Fruit fly (Drosophila melanogaster): Measurements from ENCODE around the gene Sfmbt.

Sfmbt gene

DNA sequence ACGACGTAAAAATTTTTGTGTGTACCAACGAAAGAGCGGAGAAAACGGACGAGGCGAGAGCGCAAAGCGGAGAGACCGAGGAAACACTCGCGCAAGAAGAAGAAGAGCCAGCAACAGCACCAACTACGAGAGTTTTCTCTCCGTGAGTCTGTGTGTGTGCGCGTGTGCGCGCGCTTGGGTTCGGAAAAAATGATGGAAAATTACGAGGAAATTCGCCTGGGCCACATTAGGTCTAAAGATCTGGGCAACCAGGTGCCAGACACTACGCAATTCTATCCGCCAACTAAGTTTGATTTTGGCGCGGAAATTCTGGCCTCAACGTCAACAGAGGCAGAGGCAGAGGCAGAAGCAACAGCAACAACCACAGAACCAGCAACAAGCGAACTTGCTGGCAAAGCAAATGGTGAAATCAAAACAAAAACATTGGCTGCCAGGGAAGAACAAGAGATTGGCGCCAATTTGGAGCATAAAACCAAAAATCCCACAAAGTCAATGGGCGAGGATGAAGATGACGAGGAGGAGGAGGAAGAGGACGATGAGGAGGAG, 10.7 kb downstream of the Sfmbt start, which contains the start of gene DnaJ-H (continued):
- TF ChIP-seq chn (GFP tag; optimal IDR thresholded peaks at IDR 0.05) = no peak
- TF ChIP-seq wek (GFP tag; optimal IDR thresholded peaks at IDR 0.05) = no peak

DNA sequence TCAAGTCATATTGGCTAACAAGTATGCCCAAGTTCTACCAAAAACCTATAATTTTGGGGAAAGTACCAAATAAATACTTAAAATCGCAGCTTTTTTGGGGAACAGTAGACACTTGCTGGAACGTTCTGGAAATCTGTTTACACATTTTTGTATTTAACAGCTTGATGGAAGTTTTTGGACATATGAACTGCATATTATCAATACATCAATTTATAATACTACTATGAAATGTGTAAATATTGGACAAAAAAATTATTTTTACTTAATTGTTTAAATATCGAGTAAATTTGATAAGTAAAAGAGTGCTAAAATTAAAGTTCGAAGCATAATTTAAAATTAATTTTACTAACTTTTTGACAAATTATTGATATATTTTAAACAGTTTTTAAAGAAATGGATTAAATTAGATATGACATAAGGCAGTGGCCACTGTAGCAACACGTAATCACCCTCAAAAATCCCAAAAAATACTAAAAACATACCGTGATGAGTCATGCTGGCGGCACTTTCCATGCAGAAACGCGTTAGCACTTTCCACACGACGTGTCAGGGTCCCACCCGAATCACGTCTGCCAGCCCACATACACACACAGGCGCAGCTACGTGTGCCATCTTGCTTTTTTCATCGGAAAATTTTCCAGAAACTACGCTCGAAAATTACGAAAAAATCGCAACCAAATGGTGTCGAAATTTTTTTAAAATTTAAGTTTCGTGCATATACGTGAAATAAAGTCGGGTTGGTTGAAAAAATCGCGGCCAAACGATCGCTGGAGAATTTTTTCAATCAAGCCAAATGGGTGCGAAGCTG, 11.4 kb downstream of the Sfmbt start, which contains the start of gene Sirt1:
Gene Sirt1, plus strand, starts transcription at position 571 of the 808 bp plus-strand sequence.
- peak; percentile 63; the same call in 1 of the 2 replicates for TF ChIP-seq bbx (GFP tag; IDR thresholded peaks at IDR 0.05; ENCODE audit: partially characterized antibody)
- TF ChIP-seq chif (GFP tag; optimal IDR thresholded peaks at IDR 0.05) = peak; percentile 23 to 70
- TF ChIP-seq CG3163 (GFP tag; optimal IDR thresholded peaks at IDR 0.05) = no peak
- no peak for TF ChIP-seq lov (optimal IDR thresholded peaks at IDR 0.05)
- 0 out of 3 replicates have a peak, but pooled peaks have one; percentile 29 for TF ChIP-seq lov (GFP tag; IDR thresholded peaks at IDR 0.05)
- peak; percentile 72; the same call in 1 of the 2 replicates for TF ChIP-seq seq (GFP tag; IDR thresholded peaks at IDR 0.05)
- TF ChIP-seq CG1024 (GFP tag; IDR thresholded peaks at IDR 0.05) = 0 out of 2 replicates have a peak, but pooled peaks have one; percentile 38
- TF ChIP-seq CG17612 (GFP tag; IDR thresholded peaks at IDR 0.05) = peak; percentile 45; the same call in 1 of the 2 replicates
- TF ChIP-seq CG8944 (GFP tag; optimal IDR thresholded peaks at IDR 0.05) = peak; percentile 58
- TF ChIP-seq CG1832 (GFP tag; optimal IDR thresholded peaks at IDR 0.05) = no peak
- TF ChIP-seq E2f1 (GFP tag; IDR thresholded peaks at IDR 0.05) = peak; percentile 79
- peak; percentile 54 for TF ChIP-seq sd (tag; optimal IDR thresholded peaks at IDR 0.05)
- peak; percentile 92 for TF ChIP-seq dmrt11E (tag; optimal IDR thresholded peaks at IDR 0.05)
- TF ChIP-seq slou (GFP tag; optimal IDR thresholded peaks at IDR 0.05) = peak; percentile 79
- peak; percentile 56 for TF ChIP-seq Lhr (GFP tag; optimal IDR thresholded peaks at IDR 0.05)
- 0 out of 3 replicates have a peak, but pooled peaks have one; percentile 20 for TF ChIP-seq CG16813 (GFP tag; IDR thresholded peaks at IDR 0.05; ENCODE audit: partially characterized antibody)
- peak; percentile 67 for TF ChIP-seq CG6654 (GFP tag; optimal IDR thresholded peaks at IDR 0.05)
- TF ChIP-seq CG11695 (GFP tag; IDR thresholded peaks at IDR 0.05) = peak; percentile 80
- TF ChIP-seq bsh (GFP tag; optimal IDR thresholded peaks at IDR 0.05) = peak in 1 of 2 experiments; percentile 78
- peak; percentile 92 for TF ChIP-seq CG7556 (GFP tag; optimal IDR thresholded peaks at IDR 0.05)
- no peak for TF ChIP-seq dati (GFP tag; IDR thresholded peaks at IDR 0.05)
- TF ChIP-seq nau (GFP tag; optimal IDR thresholded peaks at IDR 0.05) = no peak
- no peak for TF ChIP-seq Neu2 (GFP tag; optimal IDR thresholded peaks at IDR 0.05; ENCODE audit: borderline replicate concordance)
- TF ChIP-seq HLH54F (GFP tag; optimal IDR thresholded peaks at IDR 0.05) = peak; percentile 53
- TF ChIP-seq lola (GFP tag; optimal IDR thresholded peaks at IDR 0.05) = peak in 1 of 3 experiments; percentile 93
- TF ChIP-seq Mad (GFP tag; optimal IDR thresholded peaks at IDR 0.05) = peak; percentile 46
- TF ChIP-seq tgo (GFP tag; IDR thresholded peaks at IDR 0.05) = peak; percentile 84
- TF ChIP-seq sna (GFP tag; IDR thresholded peaks at IDR 0.05; ENCODE audit: partially characterized antibody) = no peak
- no peak for TF ChIP-seq Lim3 (GFP tag; IDR thresholded peaks at IDR 0.05)
- peak; percentile 43 for TF ChIP-seq Dip3 (GFP tag; optimal IDR thresholded peaks at IDR 0.05)
- peak; percentile 77; the same call in 3 of the 4 replicates for TF ChIP-seq Gug (GFP tag; IDR thresholded peaks at IDR 0.05)
- TF ChIP-seq BtbVII (GFP tag; optimal IDR thresholded peaks at IDR 0.05) = peak; percentile 53
- no peak for TF ChIP-seq CG1647 (GFP tag; optimal IDR thresholded peaks at IDR 0.05)
- no peak for TF ChIP-seq tll (GFP tag; optimal IDR thresholded peaks at IDR 0.05)
- TF ChIP-seq CG3847 (GFP tag; IDR thresholded peaks at IDR 0.05) = peak; percentile 84
- peak; percentile 34 for TF ChIP-seq HmgZ (tag; optimal IDR thresholded peaks at IDR 0.05)
- TF ChIP-seq Doc3 (GFP tag; IDR thresholded peaks at IDR 0.05; ENCODE audit: partially characterized antibody) = no peak
- peak; percentile 48 for TF ChIP-seq Asciz (GFP tag; optimal IDR thresholded peaks at IDR 0.05)
- no peak for TF ChIP-seq hkb (optimal IDR thresholded peaks at IDR 0.05)
- TF ChIP-seq hkb (GFP tag; IDR thresholded peaks at IDR 0.05) = peak; percentile 46; the same call in 1 of the 2 replicates
- peak; percentile 48 for TF ChIP-seq salm (tag; optimal IDR thresholded peaks at IDR 0.05)
- no peak for TF ChIP-seq TFAM (GFP tag; optimal IDR thresholded peaks at IDR 0.05)
- TF ChIP-seq CG9727 (GFP tag; optimal IDR thresholded peaks at IDR 0.05) = peak; percentile 93
- peak; percentile 35 for TF ChIP-seq chn (GFP tag; optimal IDR thresholded peaks at IDR 0.05)
